Fruit fly (Drosophila melanogaster) whole organism, embryonic: ENCODE results near the gene CG13039.

ENCODE experiments used
- CG15011 ChIP-seq: fragments of 200-800 bp; sonication (Bioruptor generic); optimal IDR thresholded peaks from 3 replicates; lab custom pipeline; 2018; ENCODE audit warnings: missing biosample characterization, mild to moderate bottlenecking, missing genetic modification characterization
- CG2199 ChIP-seq: fragments of 200-800 bp; sonication (Bioruptor generic); IDR thresholded peaks from 3 replicates; pipeline ENCODE4 v1.3.6; 2022; ENCODE audit warnings: missing biosample characterization, missing genetic modification characterization
- CG4730 ChIP-seq: fragments of 200-800 bp; sonication (Bioruptor generic); IDR thresholded peaks from 2 replicates; pipeline ENCODE4 v1.3.6; 2022; ENCODE audit warnings: missing biosample characterization, missing genetic modification characterization
- Myb ChIP-seq: fragments of 200-800 bp; sonication (Bioruptor generic); optimal IDR thresholded peaks from 2 replicates; lab custom pipeline; 2016; ENCODE audit warnings: missing biosample characterization, missing genetic modification characterization
- Sox102F ChIP-seq: fragments of 200-800 bp; sonication (Bioruptor generic); optimal IDR thresholded peaks from 2 replicates; lab custom pipeline; 2018; ENCODE audit warnings: missing biosample characterization, mild to moderate bottlenecking, missing genetic modification characterization, moderate library complexity
- cad ChIP-seq: fragments of >200 bp; optimal IDR thresholded peaks from 2 replicates; lab custom pipeline; 2017; ENCODE audit warnings: missing biosample characterization, missing genetic modification characterization
- lola ChIP-seq, 3 experiments: fragments of >200 bp in 2 of 3; fragments of 200-800 bp in 1 of 3; sonication (Bioruptor generic) in 1 of 3; optimal IDR thresholded peaks; 2 replicates each; lab custom pipeline; 2017 to 2019; ENCODE audit warnings: missing biosample characterization in 3 of 3, missing genetic modification characterization in 3 of 3, mild to moderate bottlenecking in 1 of 3, moderate library complexity in 1 of 3
- tna ChIP-seq: fragments of 200-800 bp; sonication (Bioruptor generic); IDR thresholded peaks from 2 replicates; pipeline ENCODE4 v1.3.6; 2022; ENCODE audit warnings: missing biosample characterization, missing genetic modification characterization; ENCODE audit not compliant: partially characterized antibody

DNA sequence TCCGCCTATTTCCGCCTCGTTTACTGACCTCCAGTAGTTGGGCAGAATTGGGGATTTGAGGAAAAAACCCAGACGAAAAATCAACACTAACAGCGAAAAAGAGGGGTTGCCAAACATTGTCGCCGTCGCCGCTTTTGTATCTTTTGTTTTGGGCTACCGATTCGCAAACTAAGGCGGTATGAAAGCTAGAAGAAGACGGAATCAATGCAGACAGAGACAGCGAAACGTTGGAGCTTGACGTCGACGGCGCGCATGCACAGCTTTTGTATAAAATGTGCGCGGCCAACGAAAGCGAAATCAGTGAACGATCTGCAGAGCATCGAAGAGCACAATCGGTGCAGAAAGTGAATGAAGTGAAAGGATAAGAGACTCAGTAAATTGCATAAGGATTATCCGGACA lies 12.1 kb upstream of the CG13039 start, which contains the start of gene CG4998:
- TF ChIP-seq CG4730 (GFP tag; lab: Robert Waterston, UW): no peak
- TF ChIP-seq lola (GFP tag; optimal IDR thresholded peaks at IDR 0.05; lab: Kevin White, UChicago): no peak
- no peak for TF ChIP-seq Sox102F (GFP tag; lab: Kevin White, UChicago)
- no peak for TF ChIP-seq cad (GFP tag; lab: Kevin White, UChicago)
- TF ChIP-seq tna (GFP tag; lab: Robert Waterston, UW): no peak
- no peak for TF ChIP-seq CG15011 (GFP tag; lab: Kevin White, UChicago)
- TF ChIP-seq CG2199 (GFP tag; lab: Robert Waterston, UW): no peak
- TF ChIP-seq Myb (GFP tag; lab: Kevin White, UChicago): no peak
